Fruit fly (Drosophila melanogaster) whole organism, embryonic: ENCODE results near the gene CG1575.
A peak's percentile ranks its signal among the peaks of the same experiment; 100 is the strongest.

ENCODE experiments used
- Asciz ChIP-seq: fragments of 200-800 bp; sonication (Bioruptor generic); optimal IDR thresholded peaks from 2 replicates; lab custom pipeline; 2017; ENCODE audit warnings: missing biosample characterization, mild to moderate bottlenecking, missing genetic modification characterization, missing genetic modification reagents
- B-H2 ChIP-seq: fragments of 200-800 bp; sonication (Bioruptor generic); optimal IDR thresholded peaks from 2 replicates; lab custom pipeline; 2018; ENCODE audit warnings: missing biosample characterization, mild to moderate bottlenecking, missing genetic modification characterization
- CG10209 ChIP-seq: fragments of 200-800 bp; sonication (Bioruptor generic); optimal IDR thresholded peaks from 3 replicates; lab custom pipeline; 2017; ENCODE audit warnings: missing biosample characterization, mild to moderate bottlenecking, missing genetic modification characterization, missing genetic modification reagents
- CG1024 ChIP-seq: fragments of 200-800 bp; sonication (Bioruptor generic); IDR thresholded peaks from 2 replicates; pipeline ENCODE4 v1.3.6; 2022; ENCODE audit warnings: missing biosample characterization, missing genetic modification characterization
- CG10321 ChIP-seq: fragments of 200-800 bp; sonication (Bioruptor generic); IDR thresholded peaks from 2 replicates; pipeline ENCODE4 v1.3.6; 2022; ENCODE audit warnings: missing biosample characterization, missing genetic modification characterization
- CG10462 ChIP-seq: fragments of 200-800 bp; sonication (Bioruptor generic); optimal IDR thresholded peaks from 2 replicates; lab custom pipeline; 2016; ENCODE audit warnings: missing biosample characterization, missing genetic modification characterization
- CG11560 ChIP-seq: fragments of 200-800 bp; sonication (Bioruptor generic); IDR thresholded peaks from 3 replicates; pipeline ENCODE4 v1.3.6; 2022; ENCODE audit warnings: missing biosample characterization, missing genetic modification characterization
- CG14014 ChIP-seq: fragments of 200-800 bp; sonication (Bioruptor generic); IDR thresholded peaks from 2 replicates; pipeline ENCODE4 v1.3.6; 2022; ENCODE audit warnings: missing biosample characterization, missing genetic modification characterization
- CG15601 ChIP-seq: fragments of 200-800 bp; sonication (Bioruptor generic); optimal IDR thresholded peaks from 3 replicates; lab custom pipeline; 2019; ENCODE audit warnings: missing biosample characterization, mild to moderate bottlenecking, missing genetic modification characterization, moderate library complexity
- CG1603 ChIP-seq: fragments of 200-800 bp; sonication (Bioruptor generic); optimal IDR thresholded peaks from 2 replicates; lab custom pipeline; 2019; ENCODE audit warnings: missing biosample characterization, mild to moderate bottlenecking, missing genetic modification characterization, moderate library complexity
- CG17186 ChIP-seq: fragments of 200-800 bp; sonication (Bioruptor generic); optimal IDR thresholded peaks from 3 replicates; lab custom pipeline; 2017; ENCODE audit warnings: missing biosample characterization, missing genetic modification reagents, missing genetic modification characterization
- CG17328 ChIP-seq: fragments of 200-800 bp; sonication (Bioruptor generic); IDR thresholded peaks from 2 replicates; pipeline ENCODE4 v1.3.6; 2022; ENCODE audit warnings: missing biosample characterization, missing genetic modification characterization
- CG17361 ChIP-seq: fragments of 200-800 bp; sonication (Bioruptor generic); IDR thresholded peaks from 3 replicates; pipeline ENCODE4 v1.3.6; 2022; ENCODE audit warnings: missing biosample characterization, missing genetic modification characterization
- CG2129 ChIP-seq: fragments of 200-800 bp; sonication (Bioruptor generic); IDR thresholded peaks from 2 replicates; pipeline ENCODE4 v1.3.6; 2022; ENCODE audit warnings: missing biosample characterization, missing genetic modification characterization; ENCODE audit not compliant: partially characterized antibody
- CG2712 ChIP-seq: fragments of 200-800 bp; optimal IDR thresholded peaks from 3 replicates; lab custom pipeline; 2019; ENCODE audit warnings: missing biosample characterization, mild to moderate bottlenecking, missing genetic modification characterization, moderate library complexity
- CG31224 ChIP-seq: fragments of 200-800 bp; sonication (Bioruptor generic); IDR thresholded peaks from 2 replicates; pipeline ENCODE4 v1.3.6; 2022; ENCODE audit warnings: missing biosample characterization, missing genetic modification characterization
- CG31388 ChIP-seq: fragments of 200-800 bp; sonication (Bioruptor generic); optimal IDR thresholded peaks from 2 replicates; lab custom pipeline; 2016; ENCODE audit warnings: missing biosample characterization, missing genetic modification characterization
- CG3838 ChIP-seq: fragments of 200-800 bp; sonication (Bioruptor generic); optimal IDR thresholded peaks from 3 replicates; lab custom pipeline; 2016; ENCODE audit warnings: missing biosample characterization, missing genetic modification characterization
- CG6854 ChIP-seq: fragments of 200-800 bp; sonication (Bioruptor generic); optimal IDR thresholded peaks from 3 replicates; lab custom pipeline; 2017; ENCODE audit warnings: missing biosample characterization, mild to moderate bottlenecking, missing genetic modification characterization
- CG8089 ChIP-seq: fragments of 200-800 bp; sonication (Bioruptor generic); optimal IDR thresholded peaks from 3 replicates; lab custom pipeline; 2016; ENCODE audit warnings: missing biosample characterization, missing genetic modification characterization
- CG8944 ChIP-seq: fragments of 200-800 bp; sonication (Bioruptor generic); optimal IDR thresholded peaks from 3 replicates; lab custom pipeline; 2016; ENCODE audit warnings: missing biosample characterization, missing genetic modification characterization
- CG9817 ChIP-seq: fragments of 200-800 bp; sonication (Bioruptor generic); optimal IDR thresholded peaks from 2 replicates; lab custom pipeline; 2018; ENCODE audit warnings: missing biosample characterization, mild to moderate bottlenecking, missing genetic modification characterization, moderate library complexity
- CG9932 ChIP-seq: fragments of 200-800 bp; sonication (Bioruptor generic); IDR thresholded peaks from 2 replicates; pipeline ENCODE4 v1.3.6; 2022; ENCODE audit warnings: missing biosample characterization, missing genetic modification characterization
- CkIIα-i1 ChIP-seq: fragments of 200-800 bp; sonication (Bioruptor generic); IDR thresholded peaks from 2 replicates; pipeline ENCODE4 v1.3.6; 2022; ENCODE audit warnings: missing biosample characterization, missing genetic modification characterization
- Dad ChIP-seq: fragments of 200-800 bp; sonication (Bioruptor generic); optimal IDR thresholded peaks from 3 replicates; lab custom pipeline; 2016; ENCODE audit warnings: missing biosample characterization, missing genetic modification characterization
- ERR ChIP-seq: fragments of 200-800 bp; sonication (Bioruptor generic); optimal IDR thresholded peaks from 2 replicates; lab custom pipeline; 2016; ENCODE audit warnings: missing biosample characterization, missing genetic modification characterization
- Ets97D ChIP-seq: fragments of 200-800 bp; sonication (Bioruptor generic); optimal IDR thresholded peaks from 3 replicates; lab custom pipeline; 2016; ENCODE audit warnings: missing biosample characterization, missing genetic modification characterization
- Max ChIP-seq: fragments of 200-800 bp; sonication (Bioruptor generic); optimal IDR thresholded peaks from 2 replicates; lab custom pipeline; 2016; ENCODE audit warnings: missing biosample characterization, mild to moderate bottlenecking, missing genetic modification characterization
- Mes4 ChIP-seq: fragments of 200-800 bp; sonication (Bioruptor generic); optimal IDR thresholded peaks from 2 replicates; lab custom pipeline; 2016; ENCODE audit warnings: missing biosample characterization, missing genetic modification characterization
- Nf-YA ChIP-seq: fragments of 200-800 bp; sonication (Bioruptor generic); IDR thresholded peaks from 2 replicates; pipeline ENCODE4 v1.3.6; 2022; ENCODE audit warnings: missing biosample characterization, missing genetic modification characterization
- Side ChIP-seq: fragments of 200-800 bp; sonication (Bioruptor generic); optimal IDR thresholded peaks from 2 replicates; lab custom pipeline; 2016; ENCODE audit warnings: missing biosample characterization, missing genetic modification characterization
- Tbp ChIP-seq: fragments of >200 bp; optimal IDR thresholded peaks from 2 replicates; lab custom pipeline; 2018; ENCODE audit warnings: missing biosample characterization, missing genetic modification characterization
- Usf ChIP-seq: fragments of 200-800 bp; sonication (Bioruptor generic); optimal IDR thresholded peaks from 2 replicates; lab custom pipeline; 2017; ENCODE audit warnings: missing genotype, missing biosample characterization, missing genetic modification characterization
- Vsx1 ChIP-seq: fragments of 200-800 bp; sonication (Bioruptor generic); optimal IDR thresholded peaks from 2 replicates; lab custom pipeline; 2017; ENCODE audit warnings: missing biosample characterization, mild to moderate bottlenecking, missing genetic modification characterization, missing genetic modification reagents
- Xbp1 ChIP-seq: fragments of 200-800 bp; sonication (Bioruptor generic); optimal IDR thresholded peaks from 3 replicates; lab custom pipeline; 2016; ENCODE audit warnings: missing biosample characterization, mild to moderate bottlenecking, missing genetic modification characterization
- al ChIP-seq: fragments of 200-800 bp; sonication (Bioruptor generic); IDR thresholded peaks from 2 replicates; pipeline ENCODE4 v1.3.6; 2022; ENCODE audit warnings: missing biosample characterization, missing genetic modification characterization
- bowl ChIP-seq: fragments of 200-800 bp; sonication (Bioruptor generic); IDR thresholded peaks from 2 replicates; pipeline ENCODE4 v1.3.6; 2022; ENCODE audit warnings: missing biosample characterization, missing genetic modification characterization
- btn ChIP-seq: fragments of 200-800 bp; sonication (Bioruptor generic); optimal IDR thresholded peaks from 2 replicates; lab custom pipeline; 2016; ENCODE audit warnings: missing biosample characterization, missing genetic modification characterization
- chif ChIP-seq, 2 experiments: fragments of 200-800 bp; sonication (Bioruptor generic); optimal IDR thresholded peaks; 3 replicates each; lab custom pipeline; 2016; ENCODE audit warnings: missing biosample characterization in 2 of 2, missing genetic modification characterization in 2 of 2
- chn ChIP-seq: fragments of 200-800 bp; sonication (Bioruptor generic); optimal IDR thresholded peaks from 2 replicates; lab custom pipeline; 2016; ENCODE audit warnings: missing biosample characterization, missing genetic modification characterization
- danr ChIP-seq: fragments of 200-800 bp; sonication (Bioruptor generic); IDR thresholded peaks from 2 replicates; pipeline ENCODE4 v1.3.6; 2022; ENCODE audit warnings: missing biosample characterization, missing genetic modification characterization
- ems ChIP-seq: fragments of 200-800 bp; sonication (Bioruptor generic); optimal IDR thresholded peaks from 3 replicates; lab custom pipeline; 2016; ENCODE audit warnings: missing biosample characterization, missing genetic modification characterization
- h ChIP-seq: fragments of >200 bp; optimal IDR thresholded peaks from 2 replicates; lab custom pipeline; 2017
- kay ChIP-seq: fragments of 200-800 bp; sonication (Bioruptor generic); optimal IDR thresholded peaks from 2 replicates; lab custom pipeline; 2016; ENCODE audit warnings: missing biosample characterization, missing genetic modification characterization
- kni ChIP-seq: fragments of 200-800 bp; sonication (Bioruptor generic); optimal IDR thresholded peaks from 3 replicates; lab custom pipeline; 2017; ENCODE audit warnings: mild to moderate bottlenecking, missing biosample characterization, missing genetic modification reagents, missing genetic modification characterization
- sens ChIP-seq: fragments of 200-800 bp; sonication (Bioruptor generic); peaks from one replicate; lab custom pipeline; 2016; ENCODE audit warnings: missing biosample characterization, missing genetic modification characterization
- slp2 ChIP-seq: fragments of 200-800 bp; sonication (Bioruptor generic); optimal IDR thresholded peaks from 2 replicates; lab custom pipeline; 2016; ENCODE audit warnings: missing biosample characterization, missing genetic modification characterization
- trem ChIP-seq: fragments of 200-800 bp; optimal IDR thresholded peaks from 3 replicates; lab custom pipeline; 2019; ENCODE audit warnings: missing biosample characterization, mild to moderate bottlenecking, missing genetic modification characterization, moderate library complexity
- ttk ChIP-seq: fragments of 200-800 bp; sonication (Bioruptor generic); IDR thresholded peaks from 2 replicates; pipeline ENCODE4 v2.1.2; 2022; ENCODE audit warnings: missing biosample characterization, missing genetic modification characterization
- vfl ChIP-seq: fragments of 200-800 bp; sonication (Bioruptor generic); optimal IDR thresholded peaks from 2 replicates; lab custom pipeline; 2016; ENCODE audit warnings: missing biosample characterization, missing genetic modification characterization
- vvl ChIP-seq: fragments of 200-800 bp; sonication (Bioruptor generic); IDR thresholded peaks from 2 replicates; pipeline ENCODE4 v1.3.6; 2022; ENCODE audit warnings: missing biosample characterization, missing genetic modification characterization
- yki ChIP-seq: fragments of >200 bp; optimal IDR thresholded peaks from 3 replicates; lab custom pipeline; 2018
- zen2 ChIP-seq: fragments of 200-800 bp; sonication (Bioruptor generic); IDR thresholded peaks from 3 replicates; pipeline ENCODE4 v1.3.6; 2022; ENCODE audit warnings: missing biosample characterization, missing genetic modification characterization; ENCODE audit not compliant: partially characterized antibody

The CG1575 gene

DNA sequence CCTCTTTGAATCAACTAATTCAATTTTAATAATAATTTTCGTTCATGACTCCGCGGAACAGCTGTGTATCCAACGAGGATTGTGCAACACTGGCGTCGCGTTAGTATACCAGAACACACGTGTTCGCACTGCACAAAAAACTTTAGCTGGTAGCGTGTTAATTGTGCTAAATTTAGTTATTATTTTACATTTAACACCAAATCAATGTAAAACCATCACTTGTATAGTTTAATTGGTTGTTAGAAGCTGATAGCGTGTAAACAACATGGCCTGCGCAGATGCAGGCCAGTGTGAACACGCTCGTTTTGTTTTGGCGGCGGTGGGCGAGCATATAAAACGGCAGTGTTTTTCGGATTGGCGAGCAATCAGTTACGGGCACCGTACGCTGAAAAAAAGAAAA lies 40.5 kb downstream of the CG1575 start, which contains the start of the genes Traf6 and GIIIspla2 (continued):
- TF ChIP-seq CG31224 (peak; percentile 72), CG10321 (GFP tag; lab: Robert Waterston, UW) (no peak), chif (GFP tag; optimal IDR thresholded peaks at IDR 0.05; lab: Kevin White, UChicago) (peak; percentile 55 to 61), CG17361 (peak; percentile 81), CG8089 (GFP tag; lab: Kevin White, UChicago) (peak; percentile 53), CG1603 (tag; lab: Kevin White, UChicago) (peak; percentile 90), ttk (GFP tag; lab: Robert Waterston, UW) (peak; percentile 61), Vsx1 (GFP tag; lab: Kevin White, UChicago) (no peak), trem (tag; lab: Kevin White, UChicago) (peak; percentile 83), ems (GFP tag; lab: Kevin White, UChicago) (peak; percentile 63), CG2712 (tag; lab: Kevin White, UChicago) (peak; percentile 82), CG8944 (GFP tag; lab: Kevin White, UChicago) (peak; percentile 43), CG2129 (GFP tag; lab: Robert Waterston, UW) (no peak), bowl (GFP tag; lab: Robert Waterston, UW) (peak; percentile 53; the same call in 1 of the 2 replicates), danr (GFP tag; lab: Robert Waterston, UW) (no peak), yki (no peak), CG17186 (GFP tag; lab: Kevin White, UChicago) (peak; percentile 88), Asciz (GFP tag; lab: Kevin White, UChicago) (no peak), al (peak; percentile 73), CG6854 (GFP tag; lab: Kevin White, UChicago) (no peak), btn (peak; percentile 36), ERR (GFP tag; lab: Kevin White, UChicago) (no peak), CG31388 (GFP tag; lab: Kevin White, UChicago) (no peak), Mes4 (GFP tag; lab: Kevin White, UChicago) (peak; percentile 31), Xbp1 (GFP tag; lab: Kevin White, UChicago) (peak; percentile 75), h (lab: Kevin White, UChicago) (no peak), chn (peak; percentile 70), slp2 (GFP tag; lab: Kevin White, UChicago) (peak; percentile 25), CG10209 (GFP tag; lab: Kevin White, UChicago) (peak; percentile 72), CG17328 (GFP tag; lab: Robert Waterston, UW) (peak; percentile 72), CkIIα-i1 (GFP tag; lab: Robert Waterston, UW) (no peak), vvl (GFP tag; lab: Robert Waterston, UW) (peak; percentile 82), CG9932 (peak; percentile 85), CG11560 (0 out of 3 replicates have a peak, but pooled peaks have one; percentile 37), Ets97D (GFP tag; lab: Kevin White, UChicago) (peak; percentile 61), vfl (GFP tag; lab: Kevin White, UChicago) (peak; percentile 59), CG1024 (peak; percentile 27; the same call in 1 of the 2 replicates), kay (peak; percentile 19), CG3838 (no peak), sens (peak; percentile 95), CG15601 (tag; lab: Kevin White, UChicago) (peak; percentile 37), Usf (GFP tag; lab: Kevin White, UChicago) (peak; percentile 55), CG9817 (peak; percentile 88), CG10462 (GFP tag; lab: Kevin White, UChicago) (no peak), Max (peak; percentile 67), Side (GFP tag; lab: Kevin White, UChicago) (peak; percentile 52), kni (GFP tag; lab: Kevin White, UChicago) (peak; percentile 41), zen2 (GFP tag; lab: Robert Waterston, UW) (no peak), Nf-YA (0 out of 2 replicates have a peak, but pooled peaks have one; percentile 17), Dad (GFP tag; lab: Kevin White, UChicago) (peak; percentile 60), Tbp (no peak), CG14014 (peak; percentile 73), B-H2 (GFP tag; lab: Kevin White, UChicago) (peak; percentile 86)
